Fruit fly (Drosophila melanogaster): ENCODE data around the gene pn.
A peak's percentile ranks its signal among the peaks of the same experiment; 100 is the strongest.

Gene pn

dm6 chrX:2137587-2138341 is 43.2 kb upstream of the pn start (continued):
- TF ChIP-seq nom (GFP tag; optimal IDR thresholded peaks at IDR 0.05) (peak; percentile 98), CG1233 (GFP tag; optimal IDR thresholded peaks at IDR 0.05) (peak; percentile 99), ase (GFP tag; IDR thresholded peaks at IDR 0.05) (peak; percentile 97), CG2129 (GFP tag; IDR thresholded peaks at IDR 0.05; ENCODE audit: partially characterized antibody) (no peak), CG3995 (GFP tag; optimal IDR thresholded peaks at IDR 0.05) (peak; percentile 86), gce (GFP tag; IDR thresholded peaks at IDR 0.05) (peak; percentile 97), knrl (GFP tag; IDR thresholded peaks at IDR 0.05; ENCODE audit: partially characterized antibody) (peak; percentile 72), CG8290 (GFP tag; optimal IDR thresholded peaks at IDR 0.05) (peak; percentile 96), CG8290 (tag; optimal IDR thresholded peaks at IDR 0.05) (peak; percentile 88 to 94), Tbp (GFP tag; optimal IDR thresholded peaks at IDR 0.05) (no peak), CG7556 (GFP tag; optimal IDR thresholded peaks at IDR 0.05) (peak; percentile 99), cg (GFP tag; optimal IDR thresholded peaks at IDR 0.05) (peak; percentile 65), CG6175 (GFP tag; IDR thresholded peaks at IDR 0.05) (peak; percentile 96), fd64A (GFP tag; optimal IDR thresholded peaks at IDR 0.05) (peak; percentile 97), stc (GFP tag; IDR thresholded peaks at IDR 0.05) (peak; percentile 99), unc-4 (GFP tag; IDR thresholded peaks at IDR 0.05; ENCODE audit: partially characterized antibody) (no peak), tio (GFP tag; optimal IDR thresholded peaks at IDR 0.05) (peak; percentile 99), danr (GFP tag; IDR thresholded peaks at IDR 0.05) (peak; percentile 99), C15 (GFP tag; IDR thresholded peaks at IDR 0.05) (peak; percentile 97), tna (GFP tag; IDR thresholded peaks at IDR 0.05; ENCODE audit: partially characterized antibody) (peak; percentile 66; the same call in 1 of the 2 replicates), H2.0 (GFP tag; IDR thresholded peaks at IDR 0.05) (peak; percentile 98), Hr3 (GFP tag; optimal IDR thresholded peaks at IDR 0.05) (peak; percentile 95), Mes4 (GFP tag; optimal IDR thresholded peaks at IDR 0.05) (peak; percentile 87), nerfin-1 (tag; optimal IDR thresholded peaks at IDR 0.05) (peak; percentile 99), B-H1 (GFP tag; IDR thresholded peaks at IDR 0.05) (peak; percentile 98), CkIIα-i1 (GFP tag; IDR thresholded peaks at IDR 0.05) (peak; percentile 89), CG31365 (tag; optimal IDR thresholded peaks at IDR 0.05) (peak; percentile 93), luna (GFP tag; optimal IDR thresholded peaks at IDR 0.05) (peak; percentile 69), Nf-YB (GFP tag; optimal IDR thresholded peaks at IDR 0.05) (peak; percentile 88), Sox102F (GFP tag; optimal IDR thresholded peaks at IDR 0.05) (peak; percentile 99), CG2712 (tag; optimal IDR thresholded peaks at IDR 0.05) (peak; percentile 100), Hand (GFP tag; optimal IDR thresholded peaks at IDR 0.05) (peak; percentile 100), NfI (GFP tag; optimal IDR thresholded peaks at IDR 0.05) (peak; percentile 99), abd-A (tag; optimal IDR thresholded peaks at IDR 0.05) (peak; percentile 76), Doc3 (GFP tag; IDR thresholded peaks at IDR 0.05; ENCODE audit: partially characterized antibody) (no peak), mld (GFP tag; IDR thresholded peaks at IDR 0.05; ENCODE audit: partially characterized antibody) (no peak), chif (GFP tag; optimal IDR thresholded peaks at IDR 0.05) (peak; percentile 94), TFAM (GFP tag; optimal IDR thresholded peaks at IDR 0.05) (peak; percentile 96), CG10431 (GFP tag; optimal IDR thresholded peaks at IDR 0.05) (peak; percentile 98), CG9215 (GFP tag; IDR thresholded peaks at IDR 0.05) (peak; percentile 98), CG12942 (GFP tag; optimal IDR thresholded peaks at IDR 0.05) (peak; percentile 97), her (GFP tag; optimal IDR thresholded peaks at IDR 0.05) (peak; percentile 55), CG15514 (GFP tag; optimal IDR thresholded peaks at IDR 0.05) (peak; percentile 95), Fer3 (tag; optimal IDR thresholded peaks at IDR 0.05) (peak; percentile 99), Six4 (GFP tag; optimal IDR thresholded peaks at IDR 0.05) (peak; percentile 98), CG9817 (tag; optimal IDR thresholded peaks at IDR 0.05) (peak; percentile 99), CG30020 (tag; optimal IDR thresholded peaks at IDR 0.05) (peak; percentile 84), Sry-δ (GFP tag; optimal IDR thresholded peaks at IDR 0.05) (no peak), stwl (tag; optimal IDR thresholded peaks at IDR 0.05) (peak; percentile 87)
